Worm (Caenorhabditis elegans) whole organism, L1 larva: ENCODE measurements around the gene F33D4.4.

Source experiments
- C04F5.9 ChIP-seq: sonication (generic microtip); optimal IDR thresholded peaks from 2 replicates; lab custom pipeline; 2016; ENCODE audit warnings: missing genetic modification characterization, missing compliant biosample characterization
- C16A3.4 ChIP-seq: fragments of 150-350 bp; optimal IDR thresholded peaks from 2 replicates; lab custom pipeline; 2014; ENCODE audit warnings: missing biosample characterization, missing genetic modification characterization
- C34B4.2 ChIP-seq: sonication (generic microtip); optimal IDR thresholded peaks from 2 replicates; lab custom pipeline; 2017; ENCODE audit warnings: mild to moderate bottlenecking, missing genetic modification characterization, missing compliant biosample characterization
- F16B12.6 ChIP-seq: fragments of 150-350 bp; optimal IDR thresholded peaks from 2 replicates; lab custom pipeline; 2014; ENCODE audit warnings: missing biosample characterization, missing genetic modification characterization
- alr-1 ChIP-seq: fragments of 200-800 bp; sonication (Bioruptor generic); optimal IDR thresholded peaks from 2 replicates; lab custom pipeline; 2018; ENCODE audit warnings: borderline replicate concordance, mild to moderate bottlenecking, missing genetic modification characterization, missing compliant biosample characterization
- ama-1 ChIP-seq: fragments of 150-350 bp; optimal IDR thresholded peaks from 2 replicates; lab custom pipeline; 2014
- blmp-1 ChIP-seq: fragments of 150-350 bp; optimal IDR thresholded peaks from 2 replicates; lab custom pipeline; 2014; ENCODE audit warnings: missing biosample characterization, missing genetic modification characterization
- ceh-8 ChIP-seq: fragments of 200-800 bp; sonication (Bioruptor generic); optimal IDR thresholded peaks from 2 replicates; lab custom pipeline; 2018; ENCODE audit warnings: mild to moderate bottlenecking, missing genetic modification characterization, moderate library complexity, missing compliant biosample characterization
- ceh-88 ChIP-seq: fragments of 200-800 bp; sonication (Bioruptor generic); IDR thresholded peaks from 2 replicates; pipeline ENCODE4 v1.3.6; 2022; ENCODE audit warnings: missing genetic modification characterization, missing compliant biosample characterization
- ceh-90 ChIP-seq: sonication (generic microtip); optimal IDR thresholded peaks from 2 replicates; lab custom pipeline; 2016; ENCODE audit warnings: missing genetic modification characterization, missing compliant biosample characterization
- ces-1 ChIP-seq: fragments of 150-350 bp; optimal IDR thresholded peaks from 2 replicates; lab custom pipeline; 2014; ENCODE audit warnings: missing biosample characterization, missing genetic modification reagents, missing genetic modification characterization
- dpl-1 ChIP-seq, 3 experiments: fragments of 150-350 bp in 2 of 3; sonication (generic microtip) in 1 of 3; optimal IDR thresholded peaks; 2 replicates each; lab custom pipeline; 2014 to 2017; ENCODE audit warnings: missing biosample characterization in 3 of 3, missing genetic modification characterization in 3 of 3, missing genetic modification reagents in 3 of 3
- efl-1 ChIP-seq, 4 experiments: fragments of 150-350 bp; optimal IDR thresholded peaks in 3 of 4; peaks in 1 of 4; 1 replicate in 1 of 4; 2 replicates in 3 of 4; lab custom pipeline; 2014; ENCODE audit warnings: missing biosample characterization in 2 of 4, missing genetic modification characterization in 2 of 4, missing genetic modification reagents in 2 of 4
- egl-27 ChIP-seq, 2 experiments: fragments of 150-350 bp in 1 of 2; sonication (generic microtip); optimal IDR thresholded peaks; 3 replicates each; lab custom pipeline; 2017 to 2018; ENCODE audit warnings: missing biosample characterization in 2 of 2, missing genetic modification characterization in 2 of 2, missing genetic modification reagents in 2 of 2
- elt-2 ChIP-seq: sonication (generic microtip); optimal IDR thresholded peaks from 2 replicates; lab custom pipeline; 2016; ENCODE audit warnings: missing genetic modification characterization, mild to moderate bottlenecking, inconsistent platforms, missing compliant biosample characterization, missing genetic modification reagents
- grh-1 ChIP-seq: fragments of 200-800 bp; sonication (Bioruptor generic); IDR thresholded peaks from 2 replicates; pipeline ENCODE4 v1.3.6; 2022; ENCODE audit warnings: missing genetic modification reagents, missing genetic modification characterization, missing compliant biosample characterization
- isw-1 ChIP-seq: fragments of 200-800 bp; sonication (Bioruptor generic); IDR thresholded peaks from 2 replicates; pipeline ENCODE4 v1.3.6; 2022; ENCODE audit warnings: missing genetic modification characterization, missing compliant biosample characterization
- jun-1 ChIP-seq: fragments of 150-350 bp; optimal IDR thresholded peaks from 2 replicates; lab custom pipeline; 2014; ENCODE audit warnings: missing biosample characterization, missing genetic modification reagents, missing genetic modification characterization
- lin-14 ChIP-seq: fragments of 200-800 bp; sonication (Bioruptor generic); optimal IDR thresholded peaks from 2 replicates; lab custom pipeline; 2018; ENCODE audit warnings: mild to moderate bottlenecking, missing genetic modification characterization, moderate library complexity, missing compliant biosample characterization
- lin-35 ChIP-seq, 2 experiments: fragments of 150-350 bp; optimal IDR thresholded peaks; 2 replicates each; lab custom pipeline; 2014; ENCODE audit warnings: missing biosample characterization in 2 of 2, missing genetic modification characterization in 2 of 2, missing genetic modification reagents in 2 of 2
- lin-39 ChIP-seq: fragments of 150-350 bp; optimal IDR thresholded peaks from 2 replicates; lab custom pipeline; 2014; ENCODE audit warnings: missing biosample characterization, missing genetic modification reagents, missing genetic modification characterization
- lir-3 ChIP-seq: sonication (generic microtip); optimal IDR thresholded peaks from 2 replicates; lab custom pipeline; 2016; ENCODE audit warnings: mild to moderate bottlenecking, missing genetic modification characterization, moderate library complexity, missing compliant biosample characterization; ENCODE audit not compliant: poor library complexity
- mdl-1 ChIP-seq, 2 experiments: fragments of 150-350 bp; optimal IDR thresholded peaks; 2 replicates each; lab custom pipeline; 2014 to 2017; ENCODE audit warnings: missing biosample characterization in 2 of 2, missing genetic modification characterization in 2 of 2, inconsistent platforms in 1 of 2
- mef-2 ChIP-seq: fragments of 150-350 bp; optimal IDR thresholded peaks from 2 replicates; lab custom pipeline; 2014; ENCODE audit warnings: missing biosample characterization, missing genetic modification characterization
- nhr-19 ChIP-seq: fragments of 200-800 bp; sonication (Bioruptor generic); conservative IDR thresholded peaks from 2 replicates; pipeline ENCODE4 v1.3.6; 2022; ENCODE audit warnings: missing genetic modification characterization, missing compliant biosample characterization
- nhr-20 ChIP-seq: sonication (generic microtip); optimal IDR thresholded peaks from 2 replicates; lab custom pipeline; 2016; ENCODE audit warnings: mild to moderate bottlenecking, missing genetic modification characterization, missing compliant biosample characterization
- nhr-28 ChIP-seq: fragments of 150-350 bp; optimal IDR thresholded peaks from 2 replicates; lab custom pipeline; 2014; ENCODE audit warnings: missing biosample characterization, missing genetic modification characterization
- nhr-71 ChIP-seq: sonication (generic microtip); optimal IDR thresholded peaks from 2 replicates; lab custom pipeline; 2016; ENCODE audit warnings: mild to moderate bottlenecking, missing genetic modification characterization, moderate library complexity, missing compliant biosample characterization
- nhr-77 ChIP-seq: fragments of 150-350 bp; optimal IDR thresholded peaks from 2 replicates; lab custom pipeline; 2014; ENCODE audit warnings: missing biosample characterization, missing genetic modification characterization
- nhr-85 ChIP-seq: sonication (generic microtip); peaks from one replicate; lab custom pipeline; 2016; ENCODE audit warnings: missing genetic modification characterization, inconsistent platforms, missing compliant biosample characterization
- pax-3 ChIP-seq: fragments of 200-800 bp; sonication (Bioruptor generic); optimal IDR thresholded peaks from 2 replicates; lab custom pipeline; 2018; ENCODE audit warnings: mild to moderate bottlenecking, missing genetic modification characterization, moderate library complexity, missing compliant biosample characterization
- pqm-1 ChIP-seq: sonication (generic microtip); optimal IDR thresholded peaks from 3 replicates; lab custom pipeline; 2017; ENCODE audit warnings: missing biosample characterization, missing genetic modification characterization
- rnt-1 ChIP-seq: sonication (generic microtip); optimal IDR thresholded peaks from 2 replicates; lab custom pipeline; 2016; ENCODE audit warnings: mild to moderate bottlenecking, missing genetic modification characterization, moderate library complexity, missing compliant biosample characterization
- snpc-4 ChIP-seq: fragments of 150-350 bp; optimal IDR thresholded peaks from 2 replicates; lab custom pipeline; 2014; ENCODE audit warnings: missing biosample characterization, missing genetic modification characterization
- snu-23 ChIP-seq: sonication (generic microtip); optimal IDR thresholded peaks from 2 replicates; lab custom pipeline; 2016; ENCODE audit warnings: missing genetic modification characterization, missing compliant biosample characterization
- sptf-1 ChIP-seq: fragments of 150-350 bp; optimal IDR thresholded peaks from 2 replicates; lab custom pipeline; 2014; ENCODE audit warnings: missing biosample characterization, missing genetic modification characterization
- sup-37 ChIP-seq: fragments of 200-800 bp; sonication (Bioruptor generic); optimal IDR thresholded peaks from 2 replicates; lab custom pipeline; 2018; ENCODE audit warnings: mild to moderate bottlenecking, missing genetic modification characterization, missing compliant biosample characterization
- tbx-2 ChIP-seq: sonication (generic microtip); optimal IDR thresholded peaks from 2 replicates; lab custom pipeline; 2016; ENCODE audit warnings: missing genetic modification characterization, missing compliant biosample characterization
- tlp-1 ChIP-seq: fragments of 150-350 bp; optimal IDR thresholded peaks from 2 replicates; lab custom pipeline; 2014; ENCODE audit warnings: missing biosample characterization, missing genetic modification characterization
- unc-130 ChIP-seq: fragments of 150-350 bp; optimal IDR thresholded peaks from 2 replicates; lab custom pipeline; 2017; ENCODE audit warnings: missing biosample characterization, missing genetic modification characterization, inconsistent platforms
- unc-30 ChIP-seq: sonication (generic microtip); optimal IDR thresholded peaks from 2 replicates; lab custom pipeline; 2017; ENCODE audit warnings: missing biosample characterization, missing genetic modification characterization
- vab-15 ChIP-seq: sonication (generic microtip); optimal IDR thresholded peaks from 2 replicates; lab custom pipeline; 2017; ENCODE audit warnings: missing genotype, mild to moderate bottlenecking, missing genetic modification characterization, missing compliant biosample characterization
- zag-1 ChIP-seq: fragments of 150-350 bp; optimal IDR thresholded peaks from 2 replicates; lab custom pipeline; 2014; ENCODE audit warnings: missing biosample characterization, missing genetic modification characterization
- ztf-4 ChIP-seq: fragments of 150-350 bp; optimal IDR thresholded peaks from 2 replicates; lab custom pipeline; 2014; ENCODE audit warnings: missing biosample characterization, missing genetic modification characterization

The F33D4.4 gene

DNA sequence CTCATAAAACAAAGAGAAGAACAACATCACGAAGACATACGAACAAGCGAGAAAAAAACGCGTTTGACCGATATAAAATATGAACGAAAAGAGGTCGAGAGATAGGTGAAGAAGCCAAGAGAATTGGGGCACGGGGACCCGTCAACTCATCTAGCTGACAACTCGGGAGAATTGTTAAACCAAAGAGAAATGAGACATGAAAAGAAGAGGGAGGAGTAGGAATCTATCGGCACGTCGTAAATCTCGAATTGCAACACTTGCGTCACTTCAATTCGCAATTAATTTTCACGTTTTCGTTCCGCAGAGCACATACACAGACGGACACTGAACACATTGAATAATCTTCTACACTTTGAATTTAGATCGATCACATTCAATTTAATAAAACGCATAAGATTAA is 16.9 kb upstream of the F33D4.4 start:
- peak; percentile 16 for TF ChIP-seq nhr-71
- TF ChIP-seq dpl-1 (GFP tag; optimal IDR thresholded peaks at IDR 0.05; lab: Kevin White, UChicago), result no peak
- TF ChIP-seq rnt-1, result peak; percentile 41

DNA sequence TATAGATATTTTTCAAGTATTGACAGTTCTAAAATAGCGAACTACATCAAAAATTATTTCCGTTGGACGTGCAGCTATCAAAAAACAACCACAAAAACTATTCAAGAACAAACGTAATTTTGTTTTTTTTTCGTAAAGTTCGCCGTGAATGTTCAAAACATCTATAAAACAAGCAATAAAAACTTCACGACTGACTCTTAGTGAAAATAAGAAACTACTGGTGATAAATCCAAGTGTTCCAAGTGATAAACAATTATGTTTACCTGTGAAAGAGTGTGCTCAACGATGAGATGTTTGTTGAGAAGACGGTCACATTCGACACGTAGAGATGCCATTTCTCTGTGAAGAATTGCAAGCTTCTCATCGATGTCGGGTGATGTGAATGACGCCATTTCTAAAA is 16.1 kb upstream of the F33D4.4 start, which contains the start of gene C50F7.6:
Gene C50F7.6 (minus strand): TSS at position 394 of the 400 bp plus-strand sequence.
- TF ChIP-seq grh-1 (no peak), snu-23 (no peak), C34B4.2 (tag; lab: Kevin White, UChicago) (no peak), tlp-1 (no peak), egl-27 (tag; optimal IDR thresholded peaks at IDR 0.05; lab: Kevin White, UChicago) (no peak), ztf-4 (no peak), snpc-4 (no peak), C04F5.9 (tag; lab: Kevin White, UChicago) (no peak)

DNA sequence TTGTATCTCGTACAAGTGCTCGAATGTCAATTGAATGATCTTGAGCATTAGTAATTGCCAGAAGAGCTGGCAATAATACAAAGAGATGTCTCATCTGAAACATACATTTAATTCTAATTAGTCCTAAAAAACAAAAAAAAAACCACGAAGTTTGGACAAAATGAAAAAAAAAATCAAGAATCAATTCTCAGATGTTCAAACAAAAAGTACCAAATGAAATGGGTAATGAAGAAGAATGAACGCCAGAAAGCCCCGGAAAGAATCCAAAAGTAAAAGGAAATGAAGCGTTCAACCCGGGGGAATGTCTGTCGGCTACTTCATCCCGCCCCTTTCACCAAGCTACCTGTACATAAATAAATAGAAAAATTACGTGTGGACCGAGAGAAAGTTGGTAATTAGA is 11.2 kb upstream of the F33D4.4 start, which contains the start of gene F33D4.6:
Gene F33D4.6 (minus strand): TSS at position 101 of the 400 bp plus-strand sequence.
- TF ChIP-seq ama-1 (lab: Kevin White, UChicago) (no peak), unc-130 (tag; lab: Kevin White, UChicago) (no peak), snpc-4 (no peak), unc-30 (tag; lab: Kevin White, UChicago) (no peak), ceh-88 (GFP tag; lab: Robert Waterston, UW) (no peak), lin-14 (GFP tag; lab: Kevin White, UChicago) (no peak), blmp-1 (tag; lab: Kevin White, UChicago) (no peak), egl-27 (tag; optimal IDR thresholded peaks at IDR 0.05; lab: Kevin White, UChicago) (no peak), alr-1 (tag; lab: Kevin White, UChicago) (no peak), lin-39 (tag; lab: Kevin White, UChicago) (no peak), lin-35 (GFP tag; optimal IDR thresholded peaks at IDR 0.05; lab: Kevin White, UChicago) (no peak), C16A3.4 (no peak), pqm-1 (no peak), ceh-8 (GFP tag; lab: Kevin White, UChicago) (no peak), mef-2 (tag; lab: Kevin White, UChicago) (no peak), isw-1 (no peak), nhr-19 (no peak), ces-1 (GFP tag; lab: Kevin White, UChicago) (no peak), lir-3 (tag; lab: Kevin White, UChicago) (no peak)

DNA sequence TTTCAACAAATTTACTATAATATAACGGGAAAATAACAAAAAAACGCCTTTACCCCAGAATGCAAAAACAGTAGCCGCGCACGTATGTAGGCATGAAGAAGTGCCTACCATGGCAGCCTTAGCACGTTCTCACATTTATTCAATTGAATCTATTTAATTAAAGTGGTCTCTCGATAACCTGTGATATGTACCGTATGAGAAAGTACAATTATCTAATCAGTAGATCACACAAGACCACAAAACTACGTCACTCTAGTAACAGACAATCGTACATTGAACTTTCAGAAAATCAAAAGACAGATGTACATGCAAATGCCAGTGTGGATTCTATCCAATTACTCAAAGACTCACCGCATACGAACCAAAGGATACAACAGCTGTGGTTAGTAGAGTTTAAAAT is 5.5 kb upstream of the F33D4.4 start:
- TF ChIP-seq sptf-1 (tag; lab: Kevin White, UChicago) (no peak), lin-35 (GFP tag; optimal IDR thresholded peaks at IDR 0.05; lab: Kevin White, UChicago) (no peak), elt-2 (tag; lab: Kevin White, UChicago) (peak; percentile 41), C34B4.2 (tag; lab: Kevin White, UChicago) (no peak), nhr-77 (tag; lab: Kevin White, UChicago) (no peak), sup-37 (no peak)
- TF ChIP-seq, all 84 proteins: peak for 1

DNA sequence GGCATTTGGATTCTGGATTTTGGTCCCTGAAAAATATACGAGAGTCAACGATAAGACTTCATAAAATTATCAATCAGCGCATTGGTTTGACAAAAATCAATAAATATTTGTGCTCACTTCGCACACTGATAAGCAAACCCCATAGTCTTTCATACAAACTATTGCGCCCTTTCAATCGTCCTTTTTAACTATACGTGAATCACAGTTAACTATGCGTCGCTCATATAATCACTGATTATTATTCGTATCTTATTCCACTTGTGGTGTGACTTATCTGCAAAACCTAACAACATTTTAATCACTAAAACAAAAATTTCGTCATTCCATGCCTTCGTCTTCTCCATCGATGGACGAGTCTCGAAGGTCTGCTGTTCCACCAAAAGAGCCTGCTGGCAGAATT is 4.1 kb upstream of the F33D4.4 start, which contains the start of gene nhr-8:
Gene nhr-8 (plus strand): TSS at position 160 of the 400 bp plus-strand sequence.
- peak in 1 of 2 experiments; percentile 47 for TF ChIP-seq lin-35 (GFP tag; optimal IDR thresholded peaks at IDR 0.05; lab: Kevin White, UChicago)
- TF ChIP-seq pax-3 (tag; lab: Kevin White, UChicago), result peak; percentile 4
- TF ChIP-seq nhr-28 (tag; lab: Kevin White, UChicago), result no peak
- TF ChIP-seq jun-1 (tag; lab: Kevin White, UChicago), result peak; percentile 43
- TF ChIP-seq ceh-90, result no peak
- peak; percentile 23 for TF ChIP-seq nhr-71
- no peak for TF ChIP-seq efl-1 (optimal IDR thresholded peaks at IDR 0.05; lab: Kevin White, UChicago)
- peak in 1 of 2 experiments; percentile 36 for TF ChIP-seq efl-1 (GFP tag; optimal IDR thresholded peaks at IDR 0.05 in 1 of 2; lab: Kevin White, UChicago)
- TF ChIP-seq pqm-1, result peak; percentile 33
- peak; percentile 95 for TF ChIP-seq elt-2 (tag; lab: Kevin White, UChicago)
- peak; percentile 14 for TF ChIP-seq nhr-85
- TF ChIP-seq zag-1 (tag; lab: Kevin White, UChicago), result no peak
- TF ChIP-seq unc-30 (tag; lab: Kevin White, UChicago), result no peak
- peak; percentile 21 for TF ChIP-seq tlp-1
- no peak for TF ChIP-seq F16B12.6 (tag; lab: Kevin White, UChicago)
- peak; percentile 5 for TF ChIP-seq nhr-20
- no peak for TF ChIP-seq tbx-2 (tag; lab: Kevin White, UChicago)
- TF ChIP-seq vab-15 (tag; lab: Kevin White, UChicago), result no peak
- no peak for TF ChIP-seq mdl-1 (tag; optimal IDR thresholded peaks at IDR 0.05; lab: Kevin White, UChicago)
